Worm (Caenorhabditis elegans): ENCODE data around the gene srt-52.

DNA sequence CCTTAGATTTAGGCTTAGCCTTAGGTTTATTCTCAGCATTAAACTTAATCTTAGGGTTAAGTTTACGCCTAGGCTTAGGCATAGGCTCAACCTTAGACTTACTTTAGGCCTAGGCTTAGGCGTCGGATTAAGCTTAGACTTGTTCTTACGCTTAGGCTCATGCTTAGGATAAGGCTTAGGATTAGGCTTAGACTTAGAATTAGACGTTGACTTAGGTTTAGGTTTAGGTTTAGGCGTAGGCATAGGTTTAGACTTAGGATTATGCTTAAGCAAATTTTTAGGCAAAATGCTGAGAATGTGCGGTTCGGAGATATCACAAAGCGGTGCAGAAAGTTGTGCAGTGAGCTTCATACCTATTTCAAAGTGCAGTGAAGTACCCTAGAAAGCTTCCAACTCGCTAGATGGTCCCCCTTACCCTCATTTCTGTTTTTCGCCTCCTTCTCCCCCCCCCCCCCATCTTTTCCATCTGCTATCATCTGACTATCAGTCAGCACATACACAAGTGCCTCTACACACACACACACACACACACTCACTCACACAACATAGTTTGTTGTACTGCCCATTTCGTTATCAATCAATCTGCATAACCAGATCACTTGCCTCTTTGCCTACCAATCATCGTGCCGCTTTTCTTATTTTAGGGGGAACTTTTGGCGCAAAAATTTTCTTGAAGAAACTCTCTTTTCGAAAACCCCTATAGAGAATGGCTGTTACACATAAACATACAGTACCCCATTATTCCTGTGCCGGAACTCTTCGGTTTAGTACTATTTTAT is 39.6 kb downstream of the srt-52 start:
- no peak for TF ChIP-seq cog-1 (tag; optimal IDR thresholded peaks at IDR 0.05)
- no peak for TF ChIP-seq ztf-23 (GFP tag; IDR thresholded peaks at IDR 0.05)
- TF ChIP-seq ref-1 (GFP tag; conservative IDR thresholded peaks at IDR 0.05), result no peak
- no peak for TF ChIP-seq med-1 (GFP tag; optimal IDR thresholded peaks at IDR 0.05; ENCODE audit: insufficient read depth)
- no peak for TF ChIP-seq flt-1 (GFP tag; IDR thresholded peaks at IDR 0.05)
- TF ChIP-seq T22C8.4 (GFP tag; IDR thresholded peaks at IDR 0.05), result no peak

All from whole organism, midembryonic.